Fruit fly (Drosophila melanogaster): ENCODE data around the gene CG17991.

dm6 chr3R:27238438-27239301, 2.4 kb upstream of the CG17991 start, which contains the start of the genes CG31064 and PolA2:
- TF ChIP-seq EcR (GFP tag; optimal IDR thresholded peaks at IDR 0.05), result no peak
- no peak for TF ChIP-seq Ets98B (GFP tag; IDR thresholded peaks at IDR 0.05)
- no peak for TF ChIP-seq CG15710 (tag; optimal IDR thresholded peaks at IDR 0.05)
- TF ChIP-seq CG34367 (tag; optimal IDR thresholded peaks at IDR 0.05), result no peak
- TF ChIP-seq CG4496 (GFP tag; IDR thresholded peaks at IDR 0.05), result 0 out of 3 replicates have a peak, but pooled peaks have one; percentile 15
- TF ChIP-seq Pif1A (GFP tag; optimal IDR thresholded peaks at IDR 0.05), result no peak
- 0 out of 2 replicates have a peak, but pooled peaks have one; percentile 6 for TF ChIP-seq CG12605 (GFP tag; IDR thresholded peaks at IDR 0.05)
- no peak for TF ChIP-seq CG17806 (tag; optimal IDR thresholded peaks at IDR 0.05)

All from whole organism, pupa.